Worm (Caenorhabditis elegans): ENCODE measurements around the gene Y48C3A.14.

Gene Y48C3A.14

DNA sequence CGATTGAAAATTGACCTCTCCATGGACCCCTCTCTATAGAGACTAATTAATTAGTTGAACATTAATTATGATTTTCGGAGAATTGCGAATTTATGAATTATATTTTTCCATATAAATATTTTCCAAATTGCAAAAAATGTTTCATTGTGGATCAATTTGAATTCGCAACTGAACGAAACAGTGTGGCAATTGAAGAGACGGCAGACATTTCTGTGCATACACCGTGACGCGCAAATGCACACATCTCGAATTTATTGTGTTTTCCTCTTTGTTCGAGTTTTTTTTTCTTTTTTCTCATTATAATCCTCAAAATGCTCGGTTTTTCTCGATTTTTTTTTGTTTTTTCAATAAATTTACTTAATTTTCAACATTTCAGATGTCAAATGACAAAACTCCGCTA, 20.3 kb upstream of the Y48C3A.14 start, which contains the start of gene Y48C3A.20 (continued):
- peak; percentile 8 for TF ChIP-seq sup-37 (GFP tag; optimal IDR thresholded peaks at IDR 0.05)
- peak; percentile 62 for TF ChIP-seq egl-13 (tag; optimal IDR thresholded peaks at IDR 0.05)

DNA sequence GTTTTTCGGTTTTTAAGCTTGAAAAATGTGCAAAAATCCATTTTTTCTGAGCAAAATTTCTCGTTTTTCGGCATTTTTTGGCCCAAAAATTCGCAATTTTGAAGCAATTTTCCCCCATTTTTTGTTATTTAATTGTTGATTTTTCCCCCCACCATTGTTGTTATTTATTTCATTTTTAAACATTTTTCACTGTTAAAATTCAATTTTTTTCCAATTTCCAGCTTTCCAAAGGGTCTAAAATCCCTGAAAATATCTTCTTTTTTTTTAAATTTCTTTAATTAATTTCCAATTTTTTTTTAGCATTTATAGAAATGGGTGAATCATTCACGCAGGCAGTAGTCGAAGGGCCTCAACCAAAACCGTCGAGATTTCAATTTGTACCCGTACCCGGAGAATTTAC, 13.4 kb upstream of the Y48C3A.14 start, which contains the start of gene Y48C3A.12:
TSS of gene Y48C3A.12 (plus strand) at position 301 of the 400 bp plus-strand sequence.
- TF ChIP-seq fos-1 (tag; optimal IDR thresholded peaks at IDR 0.05) (no peak), snu-23 (GFP tag; optimal IDR thresholded peaks at IDR 0.05) (no peak), pqm-1 (tag; optimal IDR thresholded peaks at IDR 0.05) (no peak), efl-3 (GFP tag; optimal IDR thresholded peaks at IDR 0.05) (no peak)

DNA sequence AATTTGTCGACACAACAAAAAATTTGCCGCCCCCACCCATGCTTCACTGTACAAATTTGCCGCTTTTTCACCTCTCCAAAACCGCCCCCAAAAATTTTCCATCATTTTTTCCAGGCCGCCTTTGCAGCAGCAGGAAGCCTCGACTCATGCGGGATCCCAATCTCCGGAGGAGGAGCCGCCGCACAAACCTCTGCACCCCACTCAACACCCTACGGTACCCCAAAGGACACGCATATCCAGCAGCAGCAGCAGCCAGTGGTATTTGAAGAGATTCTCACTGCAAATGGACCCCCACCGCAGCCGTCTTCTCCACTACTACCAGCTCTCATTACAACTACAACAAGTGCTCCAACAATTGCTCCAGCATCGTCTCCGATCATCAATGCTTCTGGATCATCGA, 6.5 kb upstream of the Y48C3A.14 start:
- no peak for TF ChIP-seq lin-35 (GFP tag; optimal IDR thresholded peaks at IDR 0.05)
- TF ChIP-seq nhr-28 (tag; optimal IDR thresholded peaks at IDR 0.05), result no peak
- TF ChIP-seq blmp-1 (tag; optimal IDR thresholded peaks at IDR 0.05), result no peak
- no peak for TF ChIP-seq ceh-63 (GFP tag; optimal IDR thresholded peaks at IDR 0.05)
- no peak for TF ChIP-seq ztf-4 (tag; optimal IDR thresholded peaks at IDR 0.05)
- no peak for TF ChIP-seq ets-5 (GFP tag; IDR thresholded peaks at IDR 0.05)
- no peak for TF ChIP-seq fos-1 (tag; optimal IDR thresholded peaks at IDR 0.05)
- no peak for TF ChIP-seq nhr-19 (GFP tag; conservative IDR thresholded peaks at IDR 0.05)
- no peak for TF ChIP-seq F16B12.6 (tag; optimal IDR thresholded peaks at IDR 0.05)
- no peak for TF ChIP-seq efl-3 (GFP tag; optimal IDR thresholded peaks at IDR 0.05)
- TF ChIP-seq sptf-1 (tag; optimal IDR thresholded peaks at IDR 0.05), result no peak
- TF ChIP-seq nhr-20 (tag; optimal IDR thresholded peaks at IDR 0.05), result no peak
- no peak for TF ChIP-seq pag-3 (tag; optimal IDR thresholded peaks at IDR 0.05; ENCODE audit: borderline replicate concordance, insufficient read depth)
- TF ChIP-seq nhr-71 (tag; optimal IDR thresholded peaks at IDR 0.05), result no peak
- no peak for TF ChIP-seq snu-23 (GFP tag; optimal IDR thresholded peaks at IDR 0.05)
- TF ChIP-seq elt-3 (tag; optimal IDR thresholded peaks at IDR 0.05), result no peak
- no peak for TF ChIP-seq ceh-82 (tag; optimal IDR thresholded peaks at IDR 0.05)
- TF ChIP-seq skn-1 (tag; optimal IDR thresholded peaks at IDR 0.05), result no peak
- no peak for TF ChIP-seq lsy-2 (tag; optimal IDR thresholded peaks at IDR 0.05)
- no peak for TF ChIP-seq alr-1 (tag; optimal IDR thresholded peaks at IDR 0.05; ENCODE audit: borderline replicate concordance)

DNA sequence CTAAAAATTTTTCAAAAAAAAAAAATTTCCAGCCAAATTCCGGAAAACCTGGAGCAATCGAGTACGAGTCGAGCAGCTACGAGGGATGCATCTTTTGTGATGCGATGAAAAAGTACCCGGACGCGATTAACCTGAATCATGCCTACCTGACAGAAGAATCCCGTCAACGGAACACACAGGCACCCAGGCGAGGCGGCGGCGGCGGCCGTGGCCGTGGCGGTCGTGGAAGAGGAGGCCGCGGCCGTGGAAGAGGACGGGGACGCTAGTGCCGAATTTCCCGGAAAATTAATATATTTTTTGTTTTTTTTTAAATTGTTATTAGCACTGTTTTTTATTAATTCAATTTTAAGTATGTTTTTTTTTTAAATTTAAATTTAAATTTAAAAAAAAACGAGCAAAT, 12.0 kb downstream of the Y48C3A.14 start:
- no peak for TF ChIP-seq dsc-1 (tag; optimal IDR thresholded peaks at IDR 0.05)
- TF ChIP-seq grh-1 (GFP tag; IDR thresholded peaks at IDR 0.05), result no peak
- TF ChIP-seq tlp-1 (tag; optimal IDR thresholded peaks at IDR 0.05), result no peak
- no peak for TF ChIP-seq C04F5.9 (tag; optimal IDR thresholded peaks at IDR 0.05)
- no peak for TF ChIP-seq elt-2 (tag; optimal IDR thresholded peaks at IDR 0.05)
- no peak for TF ChIP-seq irx-1 (tag; optimal IDR thresholded peaks at IDR 0.05)
- no peak for TF ChIP-seq ceh-63 (GFP tag; optimal IDR thresholded peaks at IDR 0.05)
- TF ChIP-seq nhr-76 (tag; optimal IDR thresholded peaks at IDR 0.05), result no peak

DNA sequence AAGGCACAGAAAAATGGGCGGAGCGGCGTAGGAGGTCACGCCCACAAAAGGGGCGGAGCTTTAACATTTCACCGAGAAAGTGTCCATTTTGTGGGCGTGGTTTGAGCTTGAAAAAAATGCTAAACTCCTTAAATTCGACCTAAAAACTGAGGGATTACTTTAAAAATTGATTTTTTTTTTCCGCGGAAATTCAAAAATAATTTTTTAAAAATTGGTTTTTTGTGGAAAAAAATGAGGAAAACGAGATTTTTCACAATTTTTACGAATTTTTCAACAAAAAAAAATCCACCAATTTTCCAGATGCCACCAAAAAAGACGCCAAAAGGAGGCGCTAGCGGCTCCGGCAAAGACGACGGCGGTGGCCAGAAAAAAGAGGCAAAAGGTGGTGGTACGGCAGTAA, 13.1 kb downstream of the Y48C3A.14 start, which contains the start of gene pinn-4:
TSS of gene pinn-4 (plus strand) at position 301 of the 400 bp plus-strand sequence.
- TF ChIP-seq sptf-1 (tag; optimal IDR thresholded peaks at IDR 0.05) (no peak), ceh-63 (GFP tag; optimal IDR thresholded peaks at IDR 0.05) (no peak), nhr-84 (tag; optimal IDR thresholded peaks at IDR 0.05) (no peak), aha-1 (tag; optimal IDR thresholded peaks at IDR 0.05) (no peak), tlp-1 (tag; optimal IDR thresholded peaks at IDR 0.05) (no peak), lir-3 (tag; optimal IDR thresholded peaks at IDR 0.05; ENCODE audit: poor library complexity) (no peak), unc-62 (GFP tag; optimal IDR thresholded peaks at IDR 0.05) (no peak), ces-1 (GFP tag; optimal IDR thresholded peaks at IDR 0.05) (no peak), fkh-4 (tag; optimal IDR thresholded peaks at IDR 0.05; ENCODE audit: borderline replicate concordance) (no peak), hlh-17 (GFP tag; optimal IDR thresholded peaks at IDR 0.05; ENCODE audit: borderline replicate concordance) (no peak), fkh-8 (tag; optimal IDR thresholded peaks at IDR 0.05) (no peak), lin-39 (tag; optimal IDR thresholded peaks at IDR 0.05) (no peak), nhr-85 (tag) (no peak), mdl-1 (tag; optimal IDR thresholded peaks at IDR 0.05) (no peak), irx-1 (tag; optimal IDR thresholded peaks at IDR 0.05) (no peak), egl-13 (tag; optimal IDR thresholded peaks at IDR 0.05) (no peak)

Data from whole organism, L1 larva.